Worm (Caenorhabditis elegans) whole organism, late embryonic: ENCODE measurements around the gene flp-14.

Experiments
- C08G9.2 ChIP-seq: sonication (generic microtip); optimal IDR thresholded peaks from 2 replicates; lab custom pipeline; 2016; ENCODE audit warnings: mild to moderate bottlenecking, missing genetic modification characterization, moderate library complexity, missing compliant biosample characterization
- F13H6.1 ChIP-seq: sonication (generic microtip); optimal IDR thresholded peaks from 2 replicates; lab custom pipeline; 2016; ENCODE audit warnings: missing genetic modification characterization, missing compliant biosample characterization
- T23F11.4 ChIP-seq: fragments of 200-800 bp; sonication (Bioruptor generic); optimal IDR thresholded peaks from 2 replicates; lab custom pipeline; 2018; ENCODE audit warnings: mild to moderate bottlenecking, missing genetic modification characterization, missing compliant biosample characterization
- Y22D7AL.16 ChIP-seq: sonication (generic microtip); optimal IDR thresholded peaks from 2 replicates; lab custom pipeline; 2016; ENCODE audit warnings: missing genetic modification characterization, missing compliant biosample characterization
- ama-1 ChIP-seq: fragments of 150-350 bp; optimal IDR thresholded peaks from 2 replicates; lab custom pipeline; 2014
- ceh-18 ChIP-seq: sonication (generic microtip); optimal IDR thresholded peaks from 2 replicates; lab custom pipeline; 2016; ENCODE audit warnings: missing genetic modification characterization, missing compliant biosample characterization
- ceh-19 ChIP-seq: fragments of 200-800 bp; sonication (Bioruptor generic); optimal IDR thresholded peaks from 2 replicates; lab custom pipeline; 2018; ENCODE audit warnings: mild to moderate bottlenecking, missing genetic modification characterization, missing compliant biosample characterization
- ceh-2 ChIP-seq: sonication (generic microtip); optimal IDR thresholded peaks from 2 replicates; lab custom pipeline; 2016; ENCODE audit warnings: missing genotype, missing genetic modification characterization, missing compliant biosample characterization
- ceh-22 ChIP-seq: sonication (generic microtip); optimal IDR thresholded peaks from 2 replicates; lab custom pipeline; 2017; ENCODE audit warnings: missing biosample characterization, missing genetic modification characterization
- ceh-30 ChIP-seq: fragments of 150-350 bp; optimal IDR thresholded peaks from 2 replicates; lab custom pipeline; 2014; ENCODE audit warnings: missing biosample characterization, missing genetic modification characterization
- ceh-31 ChIP-seq: sonication (generic microtip); optimal IDR thresholded peaks from 2 replicates; lab custom pipeline; 2016; ENCODE audit warnings: missing genetic modification characterization, missing compliant biosample characterization
- ceh-34 ChIP-seq: sonication (generic microtip); optimal IDR thresholded peaks from 2 replicates; lab custom pipeline; 2016; ENCODE audit warnings: mild to moderate bottlenecking, missing genetic modification characterization, missing compliant biosample characterization
- ceh-45 ChIP-seq: fragments of 200-800 bp; sonication (Bioruptor generic); IDR thresholded peaks from 2 replicates; pipeline ENCODE4 v1.3.6; 2022; ENCODE audit warnings: missing genetic modification reagents, missing genetic modification characterization, missing compliant biosample characterization
- ceh-48 ChIP-seq: sonication (generic microtip); optimal IDR thresholded peaks from 2 replicates; lab custom pipeline; 2016; ENCODE audit warnings: missing genetic modification characterization, inconsistent platforms, missing compliant biosample characterization
- ceh-6 ChIP-seq: fragments of 200-800 bp; sonication (Bioruptor generic); optimal IDR thresholded peaks from 2 replicates; lab custom pipeline; 2018; ENCODE audit warnings: mild to moderate bottlenecking, missing genetic modification characterization, missing compliant biosample characterization
- che-1 ChIP-seq: sonication (generic microtip); optimal IDR thresholded peaks from 2 replicates; lab custom pipeline; 2016; ENCODE audit warnings: mild to moderate bottlenecking, missing genetic modification characterization, missing compliant biosample characterization
- dmd-4 ChIP-seq: sonication (generic microtip); optimal IDR thresholded peaks from 2 replicates; lab custom pipeline; 2016; ENCODE audit warnings: borderline replicate concordance, missing genetic modification characterization, missing compliant biosample characterization
- dve-1 ChIP-seq: sonication (generic microtip); optimal IDR thresholded peaks from 2 replicates; lab custom pipeline; 2017; ENCODE audit warnings: antibody characterized with exemption, mild to moderate bottlenecking, missing genetic modification characterization, missing compliant biosample characterization
- elt-4 ChIP-seq: sonication (generic microtip); optimal IDR thresholded peaks from 2 replicates; lab custom pipeline; 2016; ENCODE audit warnings: missing genetic modification characterization, missing compliant biosample characterization
- eyg-1 ChIP-seq: sonication (generic microtip); optimal IDR thresholded peaks from 2 replicates; lab custom pipeline; 2016; ENCODE audit warnings: missing genotype, missing genetic modification characterization, missing compliant biosample characterization
- fax-1 ChIP-seq: sonication (generic microtip); optimal IDR thresholded peaks from 2 replicates; lab custom pipeline; 2016; ENCODE audit warnings: missing genotype, missing genetic modification characterization, missing compliant biosample characterization
- gmeb-2 ChIP-seq: sonication (generic microtip); optimal IDR thresholded peaks from 2 replicates; lab custom pipeline; 2016; ENCODE audit warnings: missing genetic modification characterization, inconsistent platforms, missing compliant biosample characterization
- hlh-13 ChIP-seq: fragments of 200-800 bp; sonication (Bioruptor generic); optimal IDR thresholded peaks from 2 replicates; lab custom pipeline; 2018; ENCODE audit warnings: mild to moderate bottlenecking, missing genetic modification characterization, missing compliant biosample characterization
- hlh-15 ChIP-seq: sonication (generic microtip); optimal IDR thresholded peaks from 2 replicates; lab custom pipeline; 2016; ENCODE audit warnings: missing genetic modification characterization, missing compliant biosample characterization
- hlh-30 ChIP-seq: sonication (generic microtip); optimal IDR thresholded peaks from 2 replicates; lab custom pipeline; 2017; ENCODE audit warnings: antibody characterized with exemption, missing genetic modification characterization, missing compliant biosample characterization; ENCODE audit not compliant: insufficient read depth
- hlh-6 ChIP-seq: sonication (generic microtip); optimal IDR thresholded peaks from 2 replicates; lab custom pipeline; 2016; ENCODE audit warnings: missing genotype, missing genetic modification characterization, missing compliant biosample characterization
- lin-11 ChIP-seq: fragments of 200-800 bp; sonication (Bioruptor generic); optimal IDR thresholded peaks from 2 replicates; lab custom pipeline; 2018; ENCODE audit warnings: mild to moderate bottlenecking, missing genetic modification characterization, missing compliant biosample characterization
- nfya-1 ChIP-seq: sonication (generic microtip); optimal IDR thresholded peaks from 2 replicates; lab custom pipeline; 2017; ENCODE audit warnings: missing genetic modification characterization, mild to moderate bottlenecking, missing compliant biosample characterization, antibody characterized with exemption, moderate library complexity
- nhr-232 ChIP-seq: sonication (generic microtip); optimal IDR thresholded peaks from 2 replicates; lab custom pipeline; 2016; ENCODE audit warnings: missing genetic modification characterization, missing compliant biosample characterization
- odd-2 ChIP-seq: sonication (generic microtip); optimal IDR thresholded peaks from 2 replicates; lab custom pipeline; 2017; ENCODE audit warnings: antibody characterized with exemption, mild to moderate bottlenecking, missing genetic modification characterization, missing compliant biosample characterization
- pax-1 ChIP-seq: fragments of 150-350 bp; optimal IDR thresholded peaks from 2 replicates; lab custom pipeline; 2014; ENCODE audit warnings: missing biosample characterization, missing genetic modification characterization
- pha-2 ChIP-seq: sonication (generic microtip); optimal IDR thresholded peaks from 2 replicates; lab custom pipeline; 2017; ENCODE audit warnings: mild to moderate bottlenecking, missing genetic modification characterization, missing compliant biosample characterization
- pha-4 ChIP-seq: fragments of 150-350 bp; optimal IDR thresholded peaks from 2 replicates; lab custom pipeline; 2018; ENCODE audit warnings: missing biosample characterization, missing genetic modification reagents, missing genetic modification characterization
- pqm-1 ChIP-seq: sonication (generic microtip); optimal IDR thresholded peaks from 2 replicates; lab custom pipeline; 2016; ENCODE audit warnings: missing genetic modification characterization, missing compliant biosample characterization
- pros-1 ChIP-seq: fragments of 150-350 bp; optimal IDR thresholded peaks from 2 replicates; lab custom pipeline; 2014; ENCODE audit warnings: missing biosample characterization, missing genetic modification reagents, missing genetic modification characterization
- ref-2 ChIP-seq: sonication (generic microtip); optimal IDR thresholded peaks from 2 replicates; lab custom pipeline; 2016; ENCODE audit warnings: missing genetic modification characterization, missing compliant biosample characterization
- rnt-1 ChIP-seq: sonication (generic microtip); optimal IDR thresholded peaks from 2 replicates; lab custom pipeline; 2016; ENCODE audit warnings: missing genetic modification characterization, missing compliant biosample characterization
- sdc-2 ChIP-seq: sonication (generic microtip); optimal IDR thresholded peaks from 2 replicates; lab custom pipeline; 2016; ENCODE audit warnings: missing genotype, missing genetic modification characterization, missing compliant biosample characterization
- sox-2 ChIP-seq: fragments of 200-800 bp; sonication (Bioruptor generic); IDR thresholded peaks from 2 replicates; pipeline ENCODE4 v1.3.6; 2022; ENCODE audit warnings: missing genetic modification reagents, missing genetic modification characterization, missing compliant biosample characterization
- tbx-2 ChIP-seq: sonication (generic microtip); optimal IDR thresholded peaks from 2 replicates; lab custom pipeline; 2016; ENCODE audit warnings: missing genetic modification characterization, missing compliant biosample characterization
- tbx-7 ChIP-seq: sonication (generic microtip); optimal IDR thresholded peaks from 2 replicates; lab custom pipeline; 2016; ENCODE audit warnings: missing genotype, missing genetic modification characterization, missing compliant biosample characterization
- ttx-3 ChIP-seq: sonication (generic microtip); optimal IDR thresholded peaks from 2 replicates; lab custom pipeline; 2016; ENCODE audit warnings: missing genetic modification reagents, missing genetic modification characterization, missing compliant biosample characterization
- unc-42 ChIP-seq: sonication (generic microtip); optimal IDR thresholded peaks from 2 replicates; lab custom pipeline; 2016; ENCODE audit warnings: missing genotype, missing genetic modification characterization, missing compliant biosample characterization
- unc-55 ChIP-seq: sonication (generic microtip); optimal IDR thresholded peaks from 2 replicates; lab custom pipeline; 2017; ENCODE audit warnings: missing biosample characterization, missing genetic modification reagents, missing genetic modification characterization
- unc-86 ChIP-seq: sonication (generic microtip); optimal IDR thresholded peaks from 2 replicates; lab custom pipeline; 2016; ENCODE audit warnings: missing genetic modification characterization, missing compliant biosample characterization
- zip-5 ChIP-seq: sonication (generic microtip); optimal IDR thresholded peaks from 2 replicates; lab custom pipeline; 2016; ENCODE audit warnings: missing genetic modification characterization, missing compliant biosample characterization
- ztf-16 ChIP-seq: sonication (generic microtip); optimal IDR thresholded peaks from 2 replicates; lab custom pipeline; 2017; ENCODE audit warnings: missing genetic modification characterization, missing compliant biosample characterization

The flp-14 gene

DNA sequence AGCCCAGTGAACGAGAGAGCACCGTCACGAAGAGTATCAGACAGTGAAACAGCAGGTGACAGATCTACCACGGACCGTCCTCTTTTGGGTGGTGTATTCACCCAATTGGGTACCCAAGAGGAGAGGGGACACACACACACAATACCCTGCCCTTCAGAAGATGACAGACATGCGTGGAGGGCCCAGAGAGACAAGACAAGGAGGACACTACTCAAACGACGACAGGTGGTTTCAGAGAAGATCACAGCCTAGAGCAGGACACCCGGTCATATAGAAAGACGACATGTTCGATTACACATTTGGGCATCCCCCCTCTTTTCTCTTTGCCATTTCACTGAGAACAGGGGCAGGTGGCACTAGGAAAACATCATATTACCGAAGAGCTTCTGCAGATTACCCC lies 16.1 kb upstream of the flp-14 start:
- TF ChIP-seq ceh-34 (tag; lab: Kevin White, UChicago) (peak; percentile 82), sox-2 (GFP tag; lab: Robert Waterston, UW) (no peak), fax-1 (tag; lab: Kevin White, UChicago) (no peak), elt-4 (tag; lab: Kevin White, UChicago) (no peak), unc-42 (tag; lab: Kevin White, UChicago) (no peak), nfya-1 (tag; lab: Kevin White, UChicago) (peak; percentile 28), zip-5 (tag; lab: Kevin White, UChicago) (no peak), pros-1 (tag; lab: Kevin White, UChicago) (no peak), hlh-15 (no peak), pha-2 (tag; lab: Kevin White, UChicago) (no peak), ref-2 (tag; lab: Kevin White, UChicago) (peak; percentile 64), sdc-2 (tag; lab: Kevin White, UChicago) (no peak), unc-55 (no peak), nhr-232 (tag; lab: Kevin White, UChicago) (no peak), tbx-2 (tag; lab: Kevin White, UChicago) (peak; percentile 46), tbx-7 (tag; lab: Kevin White, UChicago) (no peak), che-1 (no peak), ceh-31 (tag; lab: Kevin White, UChicago) (peak; percentile 20), ceh-45 (GFP tag; lab: Robert Waterston, UW) (no peak), ceh-48 (tag; lab: Kevin White, UChicago) (no peak), ttx-3 (no peak), F13H6.1 (tag; lab: Kevin White, UChicago) (no peak)

- TF ChIP-seq unc-86 (tag; lab: Kevin White, UChicago) = no peak
- TF ChIP-seq unc-55 = peak; percentile 77
- no peak for TF ChIP-seq pha-2 (tag; lab: Kevin White, UChicago)
- no peak for TF ChIP-seq ama-1 (lab: Kevin White, UChicago)
Measured at ce11 chrIII:12904052-12904451, 6.3 kb upstream of the flp-14 start.

DNA sequence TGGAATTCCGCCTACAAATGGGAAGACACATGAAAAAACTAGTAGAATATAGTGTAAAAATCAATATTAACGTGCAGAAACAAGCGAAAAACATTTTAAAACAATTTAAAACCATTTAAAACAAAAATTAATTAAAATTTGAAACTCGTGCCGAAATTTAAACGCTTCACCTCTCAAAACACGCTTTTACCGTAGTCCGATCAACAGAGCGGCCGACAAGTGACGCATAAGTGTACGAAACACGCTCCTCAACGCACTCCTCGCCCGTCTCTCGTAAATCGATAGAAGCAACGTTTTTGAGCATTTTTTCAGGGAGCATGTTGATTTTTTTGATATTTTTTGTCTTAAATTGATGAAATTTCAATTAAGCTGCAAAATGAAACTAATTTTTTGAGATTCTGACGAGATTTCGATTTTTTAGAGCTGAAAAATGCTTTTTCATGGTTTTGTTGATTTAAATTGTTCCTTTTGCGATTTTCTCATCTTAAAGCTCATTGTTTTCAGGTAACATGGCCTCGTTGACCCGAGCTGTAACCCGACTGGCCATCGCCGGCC lies 5.2 kb upstream of the flp-14 start, which contains the start of gene cox-5A:
Gene cox-5A, plus strand, starts transcription at position 505 of the 555 bp plus-strand sequence.
- no peak for TF ChIP-seq pha-4 (tag; lab: Kevin White, UChicago)
- no peak for TF ChIP-seq eyg-1 (tag; lab: Kevin White, UChicago)
- TF ChIP-seq ceh-2 (tag; lab: Kevin White, UChicago) = peak; percentile 67
- TF ChIP-seq sdc-2 (tag; lab: Kevin White, UChicago) = peak; percentile 21
- peak; percentile 96 for TF ChIP-seq sox-2 (GFP tag; lab: Robert Waterston, UW)
- peak; percentile 82 for TF ChIP-seq hlh-30
- no peak for TF ChIP-seq Y22D7AL.16 (tag; lab: Kevin White, UChicago)
- peak; percentile 77 for TF ChIP-seq dve-1 (tag; lab: Kevin White, UChicago)
- peak; percentile 21 for TF ChIP-seq ceh-6 (GFP tag; lab: Kevin White, UChicago)
- peak; percentile 81 for TF ChIP-seq pax-1 (tag; lab: Kevin White, UChicago)
- TF ChIP-seq ceh-30 = peak; percentile 86
- peak; percentile 59 for TF ChIP-seq pqm-1
- peak; percentile 51 for TF ChIP-seq ttx-3
- no peak for TF ChIP-seq fax-1 (tag; lab: Kevin White, UChicago)
- peak; percentile 88 for TF ChIP-seq ztf-16
- TF ChIP-seq dmd-4 = no peak
- no peak for TF ChIP-seq T23F11.4 (GFP tag; lab: Kevin White, UChicago)
- no peak for TF ChIP-seq tbx-7 (tag; lab: Kevin White, UChicago)
- no peak for TF ChIP-seq odd-2 (tag; lab: Kevin White, UChicago)
- TF ChIP-seq ceh-19 = peak; percentile 38
- TF ChIP-seq hlh-13 (GFP tag; lab: Kevin White, UChicago) = no peak
- TF ChIP-seq lin-11 = peak; percentile 24
- TF ChIP-seq C08G9.2 (tag; lab: Kevin White, UChicago) = peak; percentile 43
- peak; percentile 56 for TF ChIP-seq pha-2 (tag; lab: Kevin White, UChicago)
- peak; percentile 91 for TF ChIP-seq tbx-2 (tag; lab: Kevin White, UChicago)
- TF ChIP-seq hlh-6 = peak; percentile 58
- peak; percentile 78 for TF ChIP-seq unc-55
- peak; percentile 36 for TF ChIP-seq gmeb-2 (tag; lab: Kevin White, UChicago)
- peak; percentile 38 for TF ChIP-seq ceh-22
- peak; percentile 94 for TF ChIP-seq ceh-18 (tag; lab: Kevin White, UChicago)
- peak; percentile 11 for TF ChIP-seq pros-1 (tag; lab: Kevin White, UChicago)
- peak; percentile 87 for TF ChIP-seq rnt-1
- TF ChIP-seq ama-1 (lab: Kevin White, UChicago) = no peak
- TF ChIP-seq nhr-232 (tag; lab: Kevin White, UChicago) = no peak
- no peak for TF ChIP-seq che-1
- peak; percentile 70 for TF ChIP-seq unc-86 (tag; lab: Kevin White, UChicago)
- TF ChIP-seq hlh-15 = peak; percentile 20
